Worm (Caenorhabditis elegans) whole organism, midembryonic: ENCODE data around the gene F21D9.3.

ENCODE experiments used
- T22C8.4 ChIP-seq: fragments of 200-800 bp; sonication (Bioruptor generic); IDR thresholded peaks from 2 replicates; pipeline ENCODE4 v1.3.6; 2022; ENCODE audit warnings: missing genetic modification characterization, missing compliant biosample characterization
- cog-1 ChIP-seq: sonication (generic microtip); optimal IDR thresholded peaks from 2 replicates; lab custom pipeline; 2016; ENCODE audit warnings: missing genetic modification characterization, missing compliant biosample characterization
- flt-1 ChIP-seq: fragments of 200-800 bp; sonication (Bioruptor generic); IDR thresholded peaks from 2 replicates; pipeline ENCODE4 v1.3.6; 2022; ENCODE audit warnings: missing genetic modification characterization, missing compliant biosample characterization
- klf-2 ChIP-seq: fragments of 200-800 bp; sonication (Bioruptor generic); conservative IDR thresholded peaks from 2 replicates; pipeline ENCODE4 v1.3.6; 2022; ENCODE audit warnings: missing genetic modification reagents, missing genetic modification characterization, missing compliant biosample characterization
- med-1 ChIP-seq: sonication (generic microtip); optimal IDR thresholded peaks from 2 replicates; lab custom pipeline; 2017; ENCODE audit warnings: missing genetic modification characterization, mild to moderate bottlenecking, missing compliant biosample characterization, antibody characterized with exemption, missing genetic modification reagents; ENCODE audit not compliant: insufficient read depth
- ref-1 ChIP-seq: fragments of 200-800 bp; sonication (Bioruptor generic); conservative IDR thresholded peaks from 2 replicates; pipeline ENCODE4 v1.3.6; 2022; ENCODE audit warnings: missing genetic modification reagents, missing genetic modification characterization, missing compliant biosample characterization
- tab-1 ChIP-seq: fragments of 200-800 bp; sonication (Bioruptor generic); IDR thresholded peaks from 2 replicates; pipeline ENCODE4 v1.3.6; 2022; ENCODE audit warnings: missing genetic modification characterization, missing compliant biosample characterization
- ztf-23 ChIP-seq: fragments of 200-800 bp; sonication (Bioruptor generic); IDR thresholded peaks from 2 replicates; pipeline ENCODE4 v1.3.6; 2022; ENCODE audit warnings: missing genetic modification reagents, missing genetic modification characterization, missing compliant biosample characterization
- ztf-29 ChIP-seq: fragments of 200-800 bp; sonication (Bioruptor generic); IDR thresholded peaks from 2 replicates; pipeline ENCODE4 v1.3.6; 2022; ENCODE audit warnings: missing genetic modification reagents, missing genetic modification characterization, missing compliant biosample characterization

F21D9.3 gene

DNA sequence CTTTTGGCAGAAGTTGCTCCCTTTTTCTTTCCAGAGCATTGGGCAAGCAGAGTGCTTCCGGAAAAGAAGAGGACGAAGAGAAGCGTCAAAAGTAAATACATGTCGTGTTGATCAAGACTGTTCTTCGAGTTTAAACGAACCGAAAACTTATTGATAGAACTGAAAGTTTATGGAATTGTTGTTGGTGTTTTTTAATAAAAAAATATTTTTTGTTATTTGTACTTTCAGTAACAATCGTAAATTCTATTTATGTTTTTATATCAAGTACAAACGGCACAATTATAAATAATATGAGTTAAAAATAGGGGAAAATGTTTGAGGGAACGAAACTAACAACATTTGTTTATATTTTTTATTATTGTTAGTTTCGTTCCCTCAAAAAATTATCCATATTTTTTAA lies at the start of gene F21D9.3:
F21D9.3 (minus strand) TSS at position 101 of the 400 bp plus-strand sequence.
- TF ChIP-seq cog-1 (tag; lab: Kevin White, UChicago) (no peak), klf-2 (GFP tag; lab: Robert Waterston, UW) (no peak), ref-1 (GFP tag; lab: Robert Waterston, UW) (no peak), ztf-23 (no peak), tab-1 (no peak)

- TF ChIP-seq flt-1 (GFP tag; lab: Robert Waterston, UW) (no peak), ref-1 (GFP tag; lab: Robert Waterston, UW) (no peak)
Measured at ce11 chrV:19306906-19307305, 49.4 kb upstream of the F21D9.3 start, which contains the start of gene F55C9.15. Gene F55C9.15, minus strand, starts transcription at chrV:19307006.

ce11 chrV:19303589-19304174 lies 46.1 kb upstream of the F21D9.3 start, which contains the start of the genes fbxb-63 and fbxb-61:
Gene fbxb-63, minus strand, starts transcription at chrV:19303730.
Gene fbxb-61, plus strand, starts transcription at chrV:19304124.
- TF ChIP-seq med-1 (GFP tag; lab: Kevin White, UChicago) (no peak), T22C8.4 (peak; percentile 63; the same call in 1 of the 2 replicates)

DNA sequence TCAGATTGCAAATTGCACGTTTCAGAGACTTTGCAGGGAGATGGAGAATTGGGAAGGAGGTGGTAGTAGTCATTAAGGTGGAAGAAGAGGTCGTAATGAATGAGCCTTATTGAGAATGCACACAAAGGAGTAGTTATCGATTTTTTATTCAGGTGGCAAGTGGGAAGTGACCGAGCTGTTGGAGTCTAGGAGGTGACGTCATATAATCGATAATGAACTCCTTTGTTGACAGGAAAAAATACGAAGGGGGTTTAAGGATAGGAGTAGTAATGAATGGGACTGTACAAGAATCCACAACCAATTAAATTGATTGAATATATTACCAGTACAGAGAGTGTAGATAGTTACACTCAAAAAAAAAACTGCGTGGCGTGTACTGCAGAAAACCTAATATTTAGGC lies 44.4 kb upstream of the F21D9.3 start, which contains the start of gene fbxb-62:
fbxb-62 (minus strand) TSS at position 101 of the 400 bp plus-strand sequence.
- TF ChIP-seq med-1 (GFP tag; lab: Kevin White, UChicago) (no peak), T22C8.4 (0 out of 2 replicates have a peak, but pooled peaks have one; percentile 29), ref-1 (GFP tag; lab: Robert Waterston, UW) (no peak), flt-1 (GFP tag; lab: Robert Waterston, UW) (no peak), klf-2 (GFP tag; lab: Robert Waterston, UW) (no peak), cog-1 (tag; lab: Kevin White, UChicago) (no peak)

DNA sequence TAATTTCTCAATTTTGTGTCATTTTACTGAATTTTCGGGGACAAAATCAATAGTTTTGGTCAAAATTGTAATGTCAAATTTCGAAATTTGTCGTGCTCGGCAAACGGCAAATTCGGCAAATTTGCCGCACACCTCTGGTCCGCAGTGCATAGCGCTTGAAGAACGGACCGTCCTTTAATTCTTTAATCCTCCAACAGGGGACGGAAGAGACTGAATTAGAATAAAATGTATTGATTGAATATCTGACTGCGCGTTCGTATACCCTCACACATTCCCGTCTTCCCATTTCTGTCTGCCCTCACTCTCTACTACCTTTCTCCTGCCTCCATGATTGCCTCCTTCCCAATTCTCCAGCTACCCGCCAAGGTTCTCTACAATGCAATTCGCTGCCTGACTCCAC lies 41.7 kb upstream of the F21D9.3 start, which contains the start of gene F55C9.14:
F55C9.14 (plus strand) TSS at position 301 of the 400 bp plus-strand sequence.
- no peak for TF ChIP-seq klf-2 (GFP tag; lab: Robert Waterston, UW)
- no peak for TF ChIP-seq T22C8.4
- TF ChIP-seq flt-1 (GFP tag; lab: Robert Waterston, UW): no peak
- TF ChIP-seq tab-1: no peak
- TF ChIP-seq med-1 (GFP tag; lab: Kevin White, UChicago): no peak
- TF ChIP-seq cog-1 (tag; lab: Kevin White, UChicago): no peak
- TF ChIP-seq ztf-23: no peak
- TF ChIP-seq ref-1 (GFP tag; lab: Robert Waterston, UW): no peak
- TF ChIP-seq ztf-29 (GFP tag; lab: Robert Waterston, UW): no peak

DNA sequence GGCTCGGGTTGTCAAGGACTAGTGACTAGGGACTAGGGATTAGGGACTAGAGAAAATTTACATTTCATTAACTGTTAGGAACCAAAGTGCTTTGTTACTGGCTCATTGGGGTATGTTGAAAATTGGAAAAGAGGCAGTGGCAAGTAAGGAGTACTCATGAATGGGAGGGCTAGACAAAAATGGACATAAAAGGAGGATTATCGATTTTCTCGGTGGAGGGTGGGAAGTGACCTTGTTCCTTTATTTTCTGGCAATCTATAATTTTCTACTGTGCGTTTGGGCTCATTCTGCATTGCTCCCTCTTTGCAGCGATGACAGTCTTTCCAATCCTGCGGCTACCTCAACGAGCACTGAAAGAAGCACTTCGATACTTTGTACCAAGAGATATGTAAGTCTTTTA lies 40.0 kb upstream of the F21D9.3 start, which contains the start of gene fbxb-60:
fbxb-60 (plus strand) TSS at position 301 of the 400 bp plus-strand sequence.
- TF ChIP-seq T22C8.4 (peak; percentile 53; the same call in 1 of the 2 replicates), flt-1 (GFP tag; lab: Robert Waterston, UW) (no peak)

- no peak for TF ChIP-seq ref-1 (GFP tag; lab: Robert Waterston, UW)
- no peak for TF ChIP-seq T22C8.4
- no peak for TF ChIP-seq flt-1 (GFP tag; lab: Robert Waterston, UW)
- no peak for TF ChIP-seq tab-1
- TF ChIP-seq ztf-29 (GFP tag; lab: Robert Waterston, UW): no peak
- no peak for TF ChIP-seq klf-2 (GFP tag; lab: Robert Waterston, UW)
- no peak for TF ChIP-seq ztf-23
- TF ChIP-seq med-1 (GFP tag; lab: Kevin White, UChicago): no peak
- no peak for TF ChIP-seq cog-1 (tag; lab: Kevin White, UChicago)
Measured at ce11 chrV:19296723-19297122, 39.2 kb upstream of the F21D9.3 start, which contains the start of gene F55C9.6. Gene F55C9.6, minus strand, starts transcription at chrV:19296823.

DNA sequence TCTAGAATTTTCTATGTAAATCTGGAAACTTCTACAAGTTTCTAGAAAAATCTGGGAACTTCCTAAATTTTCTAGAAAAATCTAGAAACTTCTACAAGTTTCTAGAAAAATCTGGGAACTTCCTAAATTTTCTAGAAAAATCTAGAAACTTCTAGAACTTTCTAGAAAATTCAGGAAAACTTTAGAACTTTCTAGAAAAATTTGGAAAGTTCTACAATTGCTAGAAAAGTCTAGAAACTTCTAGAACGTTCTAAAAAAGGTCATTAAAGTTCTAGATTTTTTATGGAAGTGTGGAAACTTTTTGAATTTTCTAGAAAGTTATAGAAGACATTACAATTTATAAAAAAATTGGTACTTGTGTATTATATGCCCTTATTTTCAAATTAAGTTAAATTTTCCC lies 35.5 kb upstream of the F21D9.3 start, which contains the start of gene F55C9.5:
F55C9.5 (minus strand) TSS at position 101 of the 400 bp plus-strand sequence.
- no peak for TF ChIP-seq ztf-29 (GFP tag; lab: Robert Waterston, UW)
- TF ChIP-seq tab-1: no peak
- no peak for TF ChIP-seq ref-1 (GFP tag; lab: Robert Waterston, UW)
- no peak for TF ChIP-seq cog-1 (tag; lab: Kevin White, UChicago)
- TF ChIP-seq T22C8.4: no peak
- TF ChIP-seq med-1 (GFP tag; lab: Kevin White, UChicago): no peak
- no peak for TF ChIP-seq ztf-23
- TF ChIP-seq flt-1 (GFP tag; lab: Robert Waterston, UW): no peak
- no peak for TF ChIP-seq klf-2 (GFP tag; lab: Robert Waterston, UW)

DNA sequence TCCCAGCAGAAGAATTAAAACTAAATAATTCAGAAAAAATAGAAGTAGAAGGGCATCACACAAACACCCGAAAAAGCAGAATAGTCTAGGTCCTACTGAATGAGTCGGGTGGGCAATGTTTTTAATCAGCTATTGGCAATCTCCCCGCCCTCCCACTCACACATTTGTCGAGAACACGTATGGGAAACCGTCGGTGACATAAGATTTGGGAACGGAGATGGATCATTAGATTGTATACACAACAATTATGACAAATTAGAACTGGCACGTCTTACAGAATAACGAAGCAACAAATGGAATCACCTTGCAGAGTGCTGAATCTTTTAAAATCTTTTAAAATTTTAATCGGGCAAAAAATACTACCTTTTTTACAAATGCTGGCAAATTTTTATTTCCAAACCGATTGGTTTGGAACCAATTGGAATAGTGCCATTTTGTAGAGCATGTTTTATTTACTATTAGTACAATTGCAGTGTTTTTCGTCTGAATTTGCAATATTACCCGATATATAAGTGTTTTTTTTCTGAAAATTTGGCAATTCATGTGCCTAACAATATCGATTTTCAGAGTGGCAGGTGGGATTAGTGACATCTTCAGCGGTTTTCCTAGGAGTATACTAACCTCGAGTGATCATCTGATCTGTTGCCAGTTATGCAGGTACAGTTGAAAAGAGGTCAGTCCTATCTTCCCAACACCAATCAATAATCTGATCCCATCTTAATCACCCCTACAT lies 30.7 kb upstream of the F21D9.3 start, which contains the start of the genes F55C9.3 and fbxb-57:
F55C9.3 (minus strand) TSS at position 101 of the 733 bp plus-strand sequence.
fbxb-57 (plus strand) TSS at position 683 of the 733 bp plus-strand sequence.
- TF ChIP-seq med-1 (GFP tag; lab: Kevin White, UChicago): no peak
- no peak for TF ChIP-seq ztf-23
- no peak for TF ChIP-seq T22C8.4
- no peak for TF ChIP-seq tab-1
- no peak for TF ChIP-seq ref-1 (GFP tag; lab: Robert Waterston, UW)
- TF ChIP-seq cog-1 (tag; lab: Kevin White, UChicago): no peak
- TF ChIP-seq flt-1 (GFP tag; lab: Robert Waterston, UW): no peak
- TF ChIP-seq ztf-29 (GFP tag; lab: Robert Waterston, UW): no peak
- TF ChIP-seq klf-2 (GFP tag; lab: Robert Waterston, UW): no peak
